Fruit fly (Drosophila melanogaster) whole organism, wandering third instar larva: Measurements from ENCODE around the gene Lsp2.

Experiments used
- ey ChIP-seq: fragments of 200-800 bp; sonication (Bioruptor generic); optimal IDR thresholded peaks from 2 replicates; lab custom pipeline; 2016; ENCODE audit warnings: missing biosample characterization, missing genetic modification characterization
- psq ChIP-seq: fragments of 200-800 bp; sonication (Bioruptor generic); optimal IDR thresholded peaks from 3 replicates; lab custom pipeline; 2017; ENCODE audit warnings: missing biosample characterization, mild to moderate bottlenecking, missing genetic modification characterization, moderate library complexity
- woc ChIP-seq: sonication (Bioruptor generic); optimal IDR thresholded peaks from 2 replicates; lab custom pipeline; 2016; ENCODE audit warnings: missing biosample characterization, mild to moderate bottlenecking, missing genetic modification characterization

dm6 chr3L:12178847-12179437, 49.7 kb downstream of the Lsp2 start:
- TF ChIP-seq psq (GFP tag; lab: Kevin White, UChicago) (no peak), woc (GFP tag; lab: Kevin White, UChicago) (no peak), ey (GFP tag; lab: Kevin White, UChicago) (no peak)
